Fruit fly (Drosophila melanogaster) whole organism, adult: Measurements from ENCODE around the gene CG4880.

Source experiments
- CG1620 ChIP-seq: fragments of 200-800 bp; sonication (Bioruptor generic); optimal IDR thresholded peaks from 2 replicates; lab custom pipeline; 2016; ENCODE audit warnings: missing biosample characterization, missing genetic modification characterization
- CG33017 ChIP-seq: fragments of 200-800 bp; sonication (Bioruptor generic); optimal IDR thresholded peaks from 2 replicates; lab custom pipeline; 2018; ENCODE audit warnings: missing biosample characterization, mild to moderate bottlenecking, missing genetic modification characterization, moderate library complexity
- CG5204 ChIP-seq: fragments of 200-800 bp; sonication (Bioruptor generic); optimal IDR thresholded peaks from 2 replicates; lab custom pipeline; 2016; ENCODE audit warnings: missing biosample characterization, missing genetic modification characterization
- Mnt ChIP-seq: fragments of 200-800 bp; sonication (Bioruptor generic); optimal IDR thresholded peaks from 2 replicates; lab custom pipeline; 2016; ENCODE audit warnings: missing biosample characterization, mild to moderate bottlenecking, missing genetic modification characterization
- cnc ChIP-seq, 2 experiments: fragments of >200 bp; optimal IDR thresholded peaks; 2 replicates each; lab custom pipeline; 2017
- kay ChIP-seq: fragments of 200-800 bp; sonication (Bioruptor generic); peaks from one replicate; lab custom pipeline; 2016; ENCODE audit warnings: missing biosample characterization, missing genetic modification characterization, borderline replicate concordance
- ovo ChIP-seq: fragments of 200-800 bp; sonication (Bioruptor generic); optimal IDR thresholded peaks from 2 replicates; lab custom pipeline; 2016; ENCODE audit warnings: missing biosample characterization, missing genetic modification characterization
- toe ChIP-seq: fragments of 200-800 bp; sonication (Bioruptor generic); optimal IDR thresholded peaks from 2 replicates; lab custom pipeline; 2016; ENCODE audit warnings: missing biosample characterization, missing genetic modification characterization

dm6 chrX:16890599-16890998, 4.0 kb downstream of the CG4880 start:
- TF ChIP-seq toe (GFP tag; lab: Kevin White, UChicago) (no peak), cnc (optimal IDR thresholded peaks at IDR 0.05; lab: Kevin White, UChicago) (no peak), CG33017 (peak; percentile 1), kay (GFP tag; lab: Kevin White, UChicago) (no peak), ovo (GFP tag; lab: Kevin White, UChicago) (no peak), CG5204 (GFP tag; lab: Kevin White, UChicago) (no peak), CG1620 (GFP tag; lab: Kevin White, UChicago) (no peak), Mnt (peak; percentile 38)
